Fruit fly (Drosophila melanogaster): Measurements from ENCODE around the gene Nulp1.
A peak's percentile ranks its signal among the peaks of the same experiment; 100 is the strongest.

Nulp1 gene

dm6 chr3L:8115864-8116528, 5.8 kb downstream of the Nulp1 start, which contains the start of the genes Arp3 and msk (continued):
- peak; percentile 39 for TF ChIP-seq CG11762 (GFP tag; optimal IDR thresholded peaks at IDR 0.05; ENCODE audit: insufficient read depth)
- peak; percentile 83 for TF ChIP-seq CG3919 (GFP tag; optimal IDR thresholded peaks at IDR 0.05)
- TF ChIP-seq Eip78C (GFP tag): no peak
- TF ChIP-seq Smox (GFP tag; optimal IDR thresholded peaks at IDR 0.05): no peak
- TF ChIP-seq Sox14 (GFP tag; optimal IDR thresholded peaks at IDR 0.05): peak; percentile 82
- TF ChIP-seq Eip93F (GFP tag; optimal IDR thresholded peaks at IDR 0.05): no peak
- TF ChIP-seq Ets96B (tag; optimal IDR thresholded peaks at IDR 0.05): peak; percentile 51
- TF ChIP-seq achi (GFP tag; optimal IDR thresholded peaks at IDR 0.05): peak; percentile 80
- TF ChIP-seq Hr38 (GFP tag; optimal IDR thresholded peaks at IDR 0.05): peak; percentile 27
- TF ChIP-seq Eip75B (GFP tag; optimal IDR thresholded peaks at IDR 0.05): no peak
- TF ChIP-seq fd85E (GFP tag; optimal IDR thresholded peaks at IDR 0.05): no peak
- peak; percentile 43; the same call in 1 of the 2 replicates for TF ChIP-seq CG11294 (GFP tag; IDR thresholded peaks at IDR 0.05)
- TF ChIP-seq Sox102F (GFP tag; optimal IDR thresholded peaks at IDR 0.05): no peak
- TF ChIP-seq CG15336 (GFP tag; IDR thresholded peaks at IDR 0.05): no peak
- peak; percentile 45 for TF ChIP-seq CG8319 (GFP tag; optimal IDR thresholded peaks at IDR 0.05)
- TF ChIP-seq ss (GFP tag; optimal IDR thresholded peaks at IDR 0.05): no peak
- peak; percentile 80 for TF ChIP-seq lz (GFP tag; optimal IDR thresholded peaks at IDR 0.05)
- TF ChIP-seq fkh (GFP tag; optimal IDR thresholded peaks at IDR 0.05): no peak
- no peak for TF ChIP-seq CG16779 (tag; optimal IDR thresholded peaks at IDR 0.05)
- no peak for TF ChIP-seq spab (GFP tag; optimal IDR thresholded peaks at IDR 0.05)
- no peak for TF ChIP-seq CG32006 (GFP tag; optimal IDR thresholded peaks at IDR 0.05)
- no peak for TF ChIP-seq CG6808 (GFP tag; optimal IDR thresholded peaks at IDR 0.05)
- TF ChIP-seq Sox15 (GFP tag; optimal IDR thresholded peaks at IDR 0.05): peak; percentile 64
- no peak for TF ChIP-seq CG9139 (GFP tag; optimal IDR thresholded peaks at IDR 0.05)
- TF ChIP-seq dac (GFP tag; optimal IDR thresholded peaks at IDR 0.05): peak; percentile 38
- 0 out of 3 replicates have a peak, but pooled peaks have one; percentile 41 for TF ChIP-seq eg (GFP tag; IDR thresholded peaks at IDR 0.05)
- no peak for TF ChIP-seq fd59A (GFP tag; optimal IDR thresholded peaks at IDR 0.05)
- TF ChIP-seq CG6163 (GFP tag; IDR thresholded peaks at IDR 0.05): peak; percentile 56; the same call in 2 of the 3 replicates
- TF ChIP-seq CG10631 (GFP tag; optimal IDR thresholded peaks at IDR 0.05): no peak
- peak; percentile 85 for TF ChIP-seq cyc (GFP tag; optimal IDR thresholded peaks at IDR 0.05)
- no peak for TF ChIP-seq Hr39 (GFP tag; optimal IDR thresholded peaks at IDR 0.05)

dm6 chr3L:8116809-8117208, 6.6 kb downstream of the Nulp1 start:
- TF ChIP-seq OdsH (GFP tag; optimal IDR thresholded peaks at IDR 0.05): no peak
- 0 out of 2 replicates have a peak, but pooled peaks have one; percentile 15 for TF ChIP-seq CG15336 (GFP tag; IDR thresholded peaks at IDR 0.05)
- no peak for TF ChIP-seq CG3919 (GFP tag; optimal IDR thresholded peaks at IDR 0.05)
- TF ChIP-seq Eip75B (GFP tag; optimal IDR thresholded peaks at IDR 0.05): no peak
- TF ChIP-seq Smox (GFP tag; optimal IDR thresholded peaks at IDR 0.05): no peak
- no peak for TF ChIP-seq fd59A (GFP tag; optimal IDR thresholded peaks at IDR 0.05)
- TF ChIP-seq CG34406 (GFP tag; optimal IDR thresholded peaks at IDR 0.05): no peak

dm6 chr3L:8121590-8121989, 11.4 kb downstream of the Nulp1 start, which contains the start of gene ldbr:
Gene ldbr, plus strand, starts transcription at chr3L:8121827.
- TF ChIP-seq fkh (GFP tag; optimal IDR thresholded peaks at IDR 0.05): peak; percentile 91
- TF ChIP-seq Hr39 (GFP tag; optimal IDR thresholded peaks at IDR 0.05): no peak
- no peak for TF ChIP-seq CG4318 (GFP tag; optimal IDR thresholded peaks at IDR 0.05)
- TF ChIP-seq esn (GFP tag; optimal IDR thresholded peaks at IDR 0.05): peak; percentile 50
- peak; percentile 41 for TF ChIP-seq vri (GFP tag; optimal IDR thresholded peaks at IDR 0.05)
